Worm (Caenorhabditis elegans) whole organism, early embryonic: ENCODE measurements around the gene Y69E1A.8.
A peak's percentile ranks its signal among the peaks of the same experiment; 100 is the strongest.

Source experiments
- B0310.2 ChIP-seq: sonication (generic microtip); optimal IDR thresholded peaks from 2 replicates; lab custom pipeline; 2016; ENCODE audit warnings: mild to moderate bottlenecking, missing genetic modification characterization, missing compliant biosample characterization
- F13C5.2 ChIP-seq: sonication (generic microtip); optimal IDR thresholded peaks from 2 replicates; lab custom pipeline; 2017; ENCODE audit warnings: mild to moderate bottlenecking, missing genetic modification characterization, inconsistent platforms, missing compliant biosample characterization
- aly-1 ChIP-seq: sonication (generic microtip); optimal IDR thresholded peaks from 2 replicates; lab custom pipeline; 2016; ENCODE audit warnings: missing genetic modification characterization, missing compliant biosample characterization
- ama-1 ChIP-seq: fragments of 150-350 bp; optimal IDR thresholded peaks from 2 replicates; lab custom pipeline; 2014
- ceh-13 ChIP-seq: fragments of 200-800 bp; sonication (Bioruptor generic); optimal IDR thresholded peaks from 2 replicates; lab custom pipeline; 2018; ENCODE audit warnings: mild to moderate bottlenecking, missing genetic modification characterization, missing compliant biosample characterization
- ceh-36 ChIP-seq: sonication (generic microtip); optimal IDR thresholded peaks from 2 replicates; lab custom pipeline; 2016; ENCODE audit warnings: missing genetic modification characterization, inconsistent platforms, missing compliant biosample characterization
- ets-7 ChIP-seq: sonication (generic microtip); optimal IDR thresholded peaks from 2 replicates; lab custom pipeline; 2016; ENCODE audit warnings: missing genotype, missing genetic modification characterization, missing compliant biosample characterization
- flt-1 ChIP-seq: fragments of 200-800 bp; sonication (Bioruptor generic); IDR thresholded peaks from 2 replicates; pipeline ENCODE4 v1.3.6; 2022; ENCODE audit warnings: missing genetic modification characterization, missing compliant biosample characterization
- hmbx-1 ChIP-seq: sonication (generic microtip); optimal IDR thresholded peaks from 2 replicates; lab custom pipeline; 2016; ENCODE audit warnings: mild to moderate bottlenecking, missing genetic modification characterization, missing compliant biosample characterization
- hmg-4 ChIP-seq: fragments of 200-800 bp; sonication (Bioruptor generic); optimal IDR thresholded peaks from 2 replicates; lab custom pipeline; 2018; ENCODE audit warnings: mild to moderate bottlenecking, missing genetic modification characterization, missing compliant biosample characterization
- hnd-1 ChIP-seq: sonication (generic microtip); optimal IDR thresholded peaks from 2 replicates; lab custom pipeline; 2016; ENCODE audit warnings: missing genetic modification characterization, missing compliant biosample characterization
- pes-1 ChIP-seq: fragments of 200-800 bp; sonication (Bioruptor generic); IDR thresholded peaks from 2 replicates; pipeline ENCODE4 v1.3.6; 2022; ENCODE audit warnings: missing genetic modification reagents, missing genetic modification characterization, missing compliant biosample characterization
- scrt-1 ChIP-seq: fragments of 200-800 bp; sonication (Bioruptor generic); IDR thresholded peaks from 2 replicates; pipeline ENCODE4 v1.3.6; 2022; ENCODE audit warnings: missing genetic modification characterization, missing compliant biosample characterization
- sea-1 ChIP-seq: fragments of 200-800 bp; sonication (Bioruptor generic); conservative IDR thresholded peaks from 2 replicates; pipeline ENCODE4 v1.3.6; 2022; ENCODE audit warnings: missing genetic modification characterization, missing compliant biosample characterization
- tbx-11 ChIP-seq: fragments of 200-800 bp; sonication (Bioruptor generic); IDR thresholded peaks from 2 replicates; pipeline ENCODE4 v1.3.6; 2022; ENCODE audit warnings: missing genetic modification characterization, missing compliant biosample characterization
- tbx-37 ChIP-seq: fragments of 200-800 bp; sonication (Bioruptor generic); conservative IDR thresholded peaks from 2 replicates; pipeline ENCODE4 v1.3.6; 2022; ENCODE audit warnings: missing genetic modification reagents, missing genetic modification characterization, missing compliant biosample characterization
- tra-4 ChIP-seq: sonication (generic microtip); optimal IDR thresholded peaks from 2 replicates; lab custom pipeline; 2017; ENCODE audit warnings: missing genetic modification characterization, missing compliant biosample characterization

The Y69E1A.8 gene

DNA sequence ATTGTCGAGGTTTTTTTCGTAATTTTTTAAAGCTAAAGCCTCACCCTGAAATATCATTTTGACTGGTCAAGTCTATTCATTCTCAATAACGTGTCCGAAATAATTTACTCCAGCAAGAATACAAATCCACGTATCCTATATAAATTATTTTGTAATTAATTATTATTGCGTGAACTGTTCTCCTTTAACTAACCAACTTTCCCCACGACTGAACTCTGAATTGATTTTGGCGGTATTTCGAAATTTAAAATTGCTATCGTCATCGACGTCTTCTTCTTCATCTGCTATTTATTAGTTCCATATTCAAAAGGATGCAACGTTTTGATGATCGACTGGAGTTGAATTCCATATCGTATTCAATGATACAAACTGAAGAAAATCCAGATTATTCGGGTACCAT is at the start of gene Y69E1A.8, which contains the start of gene aqp-3:
Gene Y69E1A.8 (plus strand): TSS at position 246 of the 400 bp plus-strand sequence.
Gene aqp-3 (minus strand): TSS at position 101 of the 400 bp plus-strand sequence.
- TF ChIP-seq pes-1 = no peak
- no peak for TF ChIP-seq ets-7 (tag; lab: Kevin White, UChicago)
- no peak for TF ChIP-seq ceh-36 (tag; lab: Kevin White, UChicago)
- TF ChIP-seq tbx-11 = no peak
- TF ChIP-seq sea-1 (GFP tag; lab: Robert Waterston, UW) = no peak
- no peak for TF ChIP-seq hmbx-1 (tag; lab: Kevin White, UChicago)
- TF ChIP-seq B0310.2 (tag; lab: Kevin White, UChicago) = no peak

DNA sequence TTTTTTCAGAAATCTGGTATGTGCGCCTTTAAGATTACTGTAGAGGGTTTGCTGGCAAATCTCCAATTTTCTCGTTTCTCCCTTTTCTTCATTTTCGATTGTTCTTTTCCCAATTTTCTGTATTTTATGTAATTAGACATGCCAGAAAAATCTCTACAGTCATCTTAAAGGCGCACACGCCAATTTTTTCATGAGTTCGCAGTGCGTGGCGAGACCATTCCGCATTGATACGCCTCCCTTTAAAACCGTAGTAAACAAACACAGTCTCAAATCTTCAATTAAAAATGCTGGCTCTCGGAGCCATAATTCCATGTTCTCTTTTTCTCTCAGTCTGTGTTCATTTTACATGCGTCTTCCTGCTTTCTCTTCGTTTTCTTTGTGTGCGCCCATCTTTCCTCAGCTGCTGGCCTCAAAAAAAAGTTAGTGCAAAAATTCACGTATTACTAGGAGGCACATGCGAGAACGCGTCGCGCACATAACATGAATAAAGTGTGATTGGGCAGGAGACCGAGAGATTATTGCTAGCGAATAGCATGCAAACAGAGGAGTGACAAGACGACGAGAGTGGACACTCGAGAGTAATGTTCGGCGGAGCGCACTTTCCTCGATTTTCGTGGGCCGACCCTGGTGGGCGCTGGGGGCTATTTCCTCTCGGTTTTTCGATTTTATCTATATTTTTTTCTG is 47.4 kb upstream of the Y69E1A.8 start:
- TF ChIP-seq flt-1 (GFP tag; lab: Robert Waterston, UW) = no peak
- peak; percentile 13 for TF ChIP-seq hmg-4
- peak; percentile 51 for TF ChIP-seq F13C5.2 (tag; lab: Kevin White, UChicago)

DNA sequence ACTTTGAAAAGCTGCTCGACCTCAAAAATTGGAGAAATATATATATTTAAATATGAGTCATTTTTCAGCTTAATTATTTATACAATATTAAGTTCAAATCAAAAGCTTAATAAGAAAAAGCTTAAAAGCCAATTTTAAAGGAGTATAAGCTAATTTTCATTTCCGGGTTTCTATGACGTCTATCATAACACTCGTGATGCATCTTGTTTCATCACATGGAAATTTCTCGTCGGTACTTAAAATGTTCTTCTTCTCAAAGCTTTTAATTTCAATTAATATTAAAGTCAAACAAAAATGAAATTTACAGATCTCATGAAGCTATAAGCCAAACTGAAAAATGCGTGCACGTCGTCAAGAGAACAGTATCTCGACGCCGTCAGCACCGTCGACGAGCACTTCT is 46.6 kb upstream of the Y69E1A.8 start, which contains the start of gene rbr-2:
Gene rbr-2 (plus strand): TSS at position 301 of the 400 bp plus-strand sequence.
- TF ChIP-seq hmg-4 (no peak), sea-1 (GFP tag; lab: Robert Waterston, UW) (no peak), ceh-36 (tag; lab: Kevin White, UChicago) (no peak), hmbx-1 (tag; lab: Kevin White, UChicago) (no peak), hnd-1 (tag; lab: Kevin White, UChicago) (no peak), ets-7 (tag; lab: Kevin White, UChicago) (no peak), scrt-1 (no peak), B0310.2 (tag; lab: Kevin White, UChicago) (no peak), tbx-11 (no peak), ama-1 (no peak), flt-1 (GFP tag; lab: Robert Waterston, UW) (no peak), ceh-13 (no peak), F13C5.2 (tag; lab: Kevin White, UChicago) (no peak), aly-1 (tag; lab: Kevin White, UChicago) (no peak)

DNA sequence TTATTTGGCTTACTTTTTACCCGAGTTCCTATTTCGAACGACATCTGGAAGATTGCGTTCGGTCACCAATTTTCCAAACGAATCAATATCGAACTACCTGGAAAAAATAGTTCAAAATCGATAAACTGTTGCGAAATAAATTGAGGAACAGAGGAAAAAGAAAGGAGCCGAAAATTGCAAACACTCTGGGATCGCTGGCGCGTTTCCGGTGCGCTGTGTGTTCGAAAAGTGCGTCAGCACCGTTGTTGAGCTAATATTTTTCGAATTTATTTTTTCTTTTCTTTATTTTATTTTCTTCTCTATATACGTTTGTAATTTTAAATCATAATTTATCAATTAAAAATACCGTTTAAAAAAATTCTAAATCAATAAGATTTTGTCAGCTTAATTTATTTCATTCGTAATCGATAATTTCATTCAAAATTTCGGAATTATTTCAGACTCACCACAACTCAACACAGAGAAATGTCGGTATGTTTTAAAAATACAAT is 33.3 kb upstream of the Y69E1A.8 start, which contains the start of the genes dnc-1 and lsm-7:
Gene dnc-1 (minus strand): TSS at position 142 of the 491 bp plus-strand sequence.
Gene lsm-7 (plus strand): TSS at position 441 of the 491 bp plus-strand sequence.
- TF ChIP-seq tbx-37 (GFP tag; lab: Robert Waterston, UW) = no peak
- no peak for TF ChIP-seq ama-1
- TF ChIP-seq ceh-36 (tag; lab: Kevin White, UChicago) = no peak
- TF ChIP-seq F13C5.2 (tag; lab: Kevin White, UChicago) = peak; percentile 40
- TF ChIP-seq tbx-11 = 0 out of 2 replicates have a peak, but pooled peaks have one; percentile 11
- TF ChIP-seq scrt-1 = no peak
- no peak for TF ChIP-seq hmbx-1 (tag; lab: Kevin White, UChicago)
- TF ChIP-seq hmg-4 = no peak
- TF ChIP-seq flt-1 (GFP tag; lab: Robert Waterston, UW) = no peak; the same call in 1 of the 2 replicates
- TF ChIP-seq pes-1 = no peak
- TF ChIP-seq sea-1 (GFP tag; lab: Robert Waterston, UW) = no peak
- no peak for TF ChIP-seq tra-4
- TF ChIP-seq ets-7 (tag; lab: Kevin White, UChicago) = no peak

DNA sequence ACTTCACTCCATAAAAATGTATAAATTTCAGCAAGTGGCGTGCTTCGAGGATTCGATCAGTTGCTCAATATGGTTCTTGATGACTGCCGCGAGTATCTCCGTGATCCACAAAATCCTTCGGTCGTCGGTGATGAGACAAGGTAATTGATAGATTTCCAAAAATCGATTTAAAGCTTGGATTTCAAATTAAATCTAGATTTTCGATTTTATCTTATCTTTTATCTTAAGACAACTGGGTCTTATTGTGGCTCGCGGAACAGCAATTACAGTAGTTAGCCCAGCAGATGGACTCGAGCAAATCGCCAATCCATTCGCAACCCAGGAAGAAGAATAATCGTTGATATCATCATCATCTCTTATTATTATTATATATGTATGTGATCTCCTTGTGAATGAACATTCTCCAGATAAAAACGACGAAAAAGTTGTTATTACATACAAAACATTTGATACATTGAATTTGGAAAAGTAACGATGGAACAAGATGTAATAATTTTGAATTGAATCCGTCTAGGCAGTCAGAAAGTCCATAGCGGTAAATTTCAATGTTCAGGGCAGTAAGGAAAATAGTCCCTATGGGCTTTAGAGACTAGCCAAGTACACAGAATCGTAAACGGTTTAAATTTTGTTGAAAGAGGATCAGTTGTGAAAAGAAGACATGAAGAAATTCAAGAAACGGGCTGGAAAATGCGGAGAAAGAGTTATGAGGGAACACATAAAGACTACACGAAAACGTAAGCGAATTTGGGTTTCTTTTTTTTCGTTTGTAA is 32.4 kb upstream of the Y69E1A.8 start:
- TF ChIP-seq hnd-1 (tag; lab: Kevin White, UChicago) (no peak), ceh-13 (no peak), sea-1 (GFP tag; lab: Robert Waterston, UW) (no peak), ceh-36 (tag; lab: Kevin White, UChicago) (no peak), tra-4 (no peak), B0310.2 (tag; lab: Kevin White, UChicago) (no peak), ets-7 (tag; lab: Kevin White, UChicago) (no peak)

DNA sequence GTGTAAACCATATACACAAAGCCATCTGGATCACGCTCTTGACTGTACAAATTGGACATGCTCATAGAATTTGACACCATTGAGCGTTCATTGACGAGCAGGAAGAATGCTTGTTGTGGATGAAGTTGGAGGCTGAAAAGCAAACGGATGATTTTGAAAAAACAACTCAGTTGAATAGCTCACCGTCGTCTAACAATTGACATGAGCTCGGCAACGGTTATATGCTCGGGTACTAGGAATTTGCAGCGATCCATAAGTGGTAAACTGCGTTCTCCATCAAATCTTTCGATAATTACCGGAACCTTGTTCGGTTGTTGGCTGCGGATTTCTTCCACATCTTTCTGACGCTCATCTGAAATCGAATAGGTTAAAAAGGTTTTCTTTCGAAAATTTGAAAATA is 31.6 kb upstream of the Y69E1A.8 start:
- TF ChIP-seq ceh-36 (tag; lab: Kevin White, UChicago) (no peak), tbx-11 (no peak), ets-7 (tag; lab: Kevin White, UChicago) (no peak), tra-4 (no peak), hnd-1 (tag; lab: Kevin White, UChicago) (no peak), ceh-13 (no peak), hmbx-1 (tag; lab: Kevin White, UChicago) (no peak), tbx-37 (GFP tag; lab: Robert Waterston, UW) (no peak)

DNA sequence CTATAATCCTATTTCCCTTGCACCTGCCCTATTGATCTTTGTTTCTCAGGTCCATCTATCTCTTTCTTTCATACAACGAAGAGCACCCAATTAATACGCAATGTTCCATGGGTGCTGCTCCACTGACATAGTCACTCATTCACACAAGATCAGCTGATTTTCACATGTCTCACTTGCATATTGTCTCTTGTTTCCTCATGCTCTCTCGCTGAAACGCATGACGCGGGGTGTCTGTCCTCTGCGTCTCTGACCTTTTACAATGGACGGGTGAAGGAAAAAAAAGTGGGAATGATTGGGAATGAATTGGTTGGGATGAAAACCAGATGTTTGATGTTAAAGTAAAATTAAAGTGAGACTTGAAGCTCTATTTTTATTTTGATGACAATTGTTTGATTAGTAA is 31.1 kb upstream of the Y69E1A.8 start:
- TF ChIP-seq ets-7 (tag; lab: Kevin White, UChicago) (peak; percentile 11), ama-1 (no peak), hmg-4 (no peak), ceh-13 (no peak)
